Worm (Caenorhabditis elegans): ENCODE data around the gene ZC155.2.

DNA sequence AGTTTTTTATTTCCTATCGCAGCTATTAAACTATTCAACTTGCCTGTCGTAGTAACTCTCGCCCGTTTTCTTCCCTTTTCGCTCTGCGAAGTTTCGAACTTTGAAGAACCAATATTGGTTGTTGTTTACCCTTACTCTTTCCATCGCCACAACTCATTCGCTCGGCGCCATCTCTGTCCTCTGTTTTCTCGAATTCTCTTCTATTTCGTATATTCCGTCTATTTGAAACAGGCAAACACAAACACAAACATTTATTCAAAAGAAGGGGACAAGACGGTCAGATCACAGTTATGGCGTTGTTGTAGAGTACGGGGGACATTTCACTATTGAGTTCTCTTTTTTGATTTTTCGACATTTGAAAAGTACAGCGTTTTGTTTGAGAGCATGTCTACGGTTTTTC is 4.0 kb downstream of the ZC155.2 start:
- TF ChIP-seq snpc-4 (tag; optimal IDR thresholded peaks at IDR 0.05) = no peak
- TF ChIP-seq drap-1 (GFP tag; optimal IDR thresholded peaks at IDR 0.05) = no peak
- no peak for TF ChIP-seq nhr-28 (tag; optimal IDR thresholded peaks at IDR 0.05)
